Worm (Caenorhabditis elegans) whole organism, young adult: ENCODE results near the gene T24E12.1.

Experiments
- B0019.2 ChIP-seq: fragments of 200-800 bp; sonication (Bioruptor generic); conservative IDR thresholded peaks from 2 replicates; pipeline ENCODE4 v1.3.6; 2022; ENCODE audit warnings: missing genetic modification reagents, missing genetic modification characterization, missing compliant biosample characterization
- B0336.3 ChIP-seq: fragments of 200-800 bp; sonication (Bioruptor generic); IDR thresholded peaks from 2 replicates; pipeline ENCODE4 v1.3.6; 2022; ENCODE audit warnings: missing genetic modification characterization, missing compliant biosample characterization
- F22D6.2 ChIP-seq: sonication (generic microtip); optimal IDR thresholded peaks from 2 replicates; lab custom pipeline; 2016; ENCODE audit warnings: mild to moderate bottlenecking, missing genetic modification characterization, missing compliant biosample characterization
- F23B12.7 ChIP-seq: sonication (generic microtip); optimal IDR thresholded peaks from 2 replicates; lab custom pipeline; 2017; ENCODE audit warnings: missing genetic modification characterization, mild to moderate bottlenecking, missing compliant biosample characterization, antibody characterized with exemption, moderate library complexity; ENCODE audit not compliant: insufficient read depth
- F33H1.4 ChIP-seq: fragments of 200-800 bp; sonication (Bioruptor generic); IDR thresholded peaks from 2 replicates; pipeline ENCODE4 v1.3.6; 2022; ENCODE audit warnings: missing genetic modification reagents, missing genetic modification characterization, missing compliant biosample characterization
- F37B4.10 ChIP-seq: fragments of 200-800 bp; sonication (Bioruptor generic); IDR thresholded peaks from 2 replicates; pipeline ENCODE4 v1.3.6; 2022; ENCODE audit warnings: missing genetic modification characterization, missing compliant biosample characterization
- K11D2.4 ChIP-seq: fragments of 200-800 bp; sonication (Bioruptor generic); IDR thresholded peaks from 2 replicates; pipeline ENCODE4 v1.3.6; 2022; ENCODE audit warnings: missing genetic modification reagents, missing genetic modification characterization, missing compliant biosample characterization
- Y53G8AR.9 ChIP-seq: fragments of 200-800 bp; sonication (Bioruptor generic); conservative IDR thresholded peaks from 2 replicates; pipeline ENCODE4 v1.3.6; 2022; ENCODE audit warnings: missing genetic modification reagents, missing genetic modification characterization, missing compliant biosample characterization
- Y67H2A.10 ChIP-seq: fragments of 200-800 bp; sonication (Bioruptor generic); conservative IDR thresholded peaks from 2 replicates; pipeline ENCODE4 v1.3.6; 2022; ENCODE audit warnings: missing genetic modification reagents, missing genetic modification characterization, missing compliant biosample characterization
- Y95B8A.8 ChIP-seq: fragments of 200-800 bp; sonication (Bioruptor generic); IDR thresholded peaks from 2 replicates; pipeline ENCODE4 v1.3.6; 2022; ENCODE audit warnings: missing genetic modification reagents, missing genetic modification characterization, missing compliant biosample characterization
- ZK185.1 ChIP-seq: sonication (generic microtip); optimal IDR thresholded peaks from 2 replicates; lab custom pipeline; 2016; ENCODE audit warnings: mild to moderate bottlenecking, missing genetic modification characterization, missing compliant biosample characterization; ENCODE audit not compliant: poor library complexity, severe bottlenecking
- ama-1 ChIP-seq, 3 experiments: fragments of 150-350 bp in 1 of 3; sonication (generic microtip) in 2 of 3; optimal IDR thresholded peaks; 2 replicates each; lab custom pipeline; 2014 to 2018; ENCODE audit warnings: missing biosample characterization in 2 of 3, missing genetic modification characterization in 2 of 3, missing genetic modification reagents in 2 of 3
- aptf-2 ChIP-seq: fragments of 200-800 bp; sonication (Bioruptor generic); conservative IDR thresholded peaks from 2 replicates; pipeline ENCODE4 v1.3.6; 2022; ENCODE audit warnings: missing genetic modification reagents, missing genetic modification characterization, missing compliant biosample characterization
- athp-1 ChIP-seq: sonication (generic microtip); optimal IDR thresholded peaks from 2 replicates; lab custom pipeline; 2017; ENCODE audit warnings: mild to moderate bottlenecking, missing genetic modification characterization, missing compliant biosample characterization
- cebp-2 ChIP-seq: fragments of 200-800 bp; sonication (Bioruptor generic); IDR thresholded peaks from 2 replicates; pipeline ENCODE4 v1.3.6; 2022; ENCODE audit warnings: missing genetic modification characterization, missing compliant biosample characterization
- ceh-100 ChIP-seq: fragments of 200-800 bp; sonication (Bioruptor generic); IDR thresholded peaks from 2 replicates; pipeline ENCODE4 v1.3.6; 2022; ENCODE audit warnings: missing genetic modification reagents, missing genetic modification characterization, missing compliant biosample characterization
- ceh-79 ChIP-seq: sonication (generic microtip); optimal IDR thresholded peaks from 2 replicates; lab custom pipeline; 2017; ENCODE audit warnings: mild to moderate bottlenecking, missing genetic modification characterization, missing compliant biosample characterization
- chd-7 ChIP-seq: sonication (generic microtip); optimal IDR thresholded peaks from 2 replicates; lab custom pipeline; 2016; ENCODE audit warnings: mild to moderate bottlenecking, missing genetic modification characterization, moderate library complexity, missing compliant biosample characterization
- dox-1 ChIP-seq: fragments of 200-800 bp; sonication (Bioruptor generic); IDR thresholded peaks from 2 replicates; pipeline ENCODE4 v1.3.6; 2022; ENCODE audit warnings: missing genetic modification reagents, missing genetic modification characterization, missing compliant biosample characterization
- dpl-1 ChIP-seq: fragments of 150-350 bp; optimal IDR thresholded peaks from 2 replicates; lab custom pipeline; 2014; ENCODE audit warnings: missing biosample characterization, missing genetic modification reagents, missing genetic modification characterization
- egl-18 ChIP-seq: fragments of 200-800 bp; sonication (Bioruptor generic); IDR thresholded peaks from 2 replicates; pipeline ENCODE4 v1.3.6; 2022; ENCODE audit warnings: missing genetic modification reagents, missing genetic modification characterization, missing compliant biosample characterization
- ekl-4 ChIP-seq: fragments of 200-800 bp; sonication (Bioruptor generic); IDR thresholded peaks from 2 replicates; pipeline ENCODE4 v1.3.6; 2022; ENCODE audit warnings: missing genetic modification reagents, missing genetic modification characterization, missing compliant biosample characterization
- gei-17 ChIP-seq: fragments of 200-800 bp; sonication (Bioruptor generic); optimal IDR thresholded peaks from 2 replicates; lab custom pipeline; 2018; ENCODE audit warnings: mild to moderate bottlenecking, missing genetic modification characterization, missing compliant biosample characterization
- him-1 ChIP-seq: sonication (generic microtip); optimal IDR thresholded peaks from 2 replicates; lab custom pipeline; 2016; ENCODE audit warnings: missing genotype, missing genetic modification reagents, missing genetic modification characterization, missing compliant biosample characterization
- hlh-12 ChIP-seq: sonication (generic microtip); optimal IDR thresholded peaks from 2 replicates; lab custom pipeline; 2016; ENCODE audit warnings: missing genetic modification characterization, missing compliant biosample characterization
- hlh-26 ChIP-seq: fragments of 200-800 bp; sonication (Bioruptor generic); conservative IDR thresholded peaks from 2 replicates; pipeline ENCODE4 v1.3.6; 2022; ENCODE audit warnings: missing genetic modification reagents, missing genetic modification characterization, missing compliant biosample characterization
- hmg-1.2 ChIP-seq: fragments of 200-800 bp; sonication (Bioruptor generic); IDR thresholded peaks from 2 replicates; pipeline ENCODE4 v1.3.6; 2022; ENCODE audit warnings: missing genetic modification reagents, missing genetic modification characterization, missing compliant biosample characterization
- lag-1 ChIP-seq: fragments of 200-800 bp; sonication (Bioruptor generic); IDR thresholded peaks from 2 replicates; pipeline ENCODE4 v1.3.6; 2022; ENCODE audit warnings: missing genetic modification reagents, missing genetic modification characterization, missing compliant biosample characterization
- madf-6 ChIP-seq: fragments of 200-800 bp; sonication (Bioruptor generic); IDR thresholded peaks from 2 replicates; pipeline ENCODE4 v1.3.6; 2022; ENCODE audit warnings: missing genetic modification reagents, missing genetic modification characterization, missing compliant biosample characterization
- mcd-1 ChIP-seq: fragments of 200-800 bp; sonication (Bioruptor generic); IDR thresholded peaks from 2 replicates; pipeline ENCODE4 v1.3.6; 2022; ENCODE audit warnings: missing genetic modification reagents, missing genetic modification characterization, missing compliant biosample characterization
- nfya-2 ChIP-seq: fragments of 200-800 bp; sonication (Bioruptor generic); IDR thresholded peaks from 2 replicates; pipeline ENCODE4 v1.3.6; 2022; ENCODE audit warnings: missing genetic modification reagents, missing genetic modification characterization, missing compliant biosample characterization
- rcor-1 ChIP-seq: fragments of 200-800 bp; sonication (Bioruptor generic); IDR thresholded peaks from 2 replicates; pipeline ENCODE4 v1.3.6; 2022; ENCODE audit warnings: missing genetic modification reagents, missing genetic modification characterization, missing compliant biosample characterization
- rec-8 ChIP-seq, 2 experiments: sonication (generic microtip); optimal IDR thresholded peaks; 2 replicates each; lab custom pipeline; 2016; ENCODE audit warnings: mild to moderate bottlenecking in 2 of 2, missing genetic modification characterization in 2 of 2, missing genetic modification reagents in 2 of 2, missing genotype in 2 of 2, missing biosample characterization in 1 of 2, missing compliant biosample characterization in 1 of 2, moderate library complexity in 1 of 2
- rpc-1 ChIP-seq, 2 experiments: fragments of 150-350 bp in 1 of 2; sonication (generic microtip) in 1 of 2; optimal IDR thresholded peaks; 2 replicates each; lab custom pipeline; 2014 to 2018; ENCODE audit warnings: missing biosample characterization in 1 of 2, missing genetic modification characterization in 1 of 2, missing genetic modification reagents in 1 of 2, missing genotype in 1 of 2
- sea-2 ChIP-seq: fragments of 200-800 bp; sonication (Bioruptor generic); IDR thresholded peaks from 2 replicates; pipeline ENCODE4 v1.3.6; 2022; ENCODE audit warnings: missing genetic modification characterization, missing compliant biosample characterization
- snpc-1.1 ChIP-seq: sonication (generic microtip); optimal IDR thresholded peaks from 2 replicates; lab custom pipeline; 2017; ENCODE audit warnings: missing genetic modification characterization, mild to moderate bottlenecking, missing compliant biosample characterization, antibody characterized with exemption, moderate library complexity, missing genotype, missing genetic modification reagents; ENCODE audit not compliant: insufficient read depth
- somi-1 ChIP-seq: fragments of 200-800 bp; sonication (Bioruptor generic); optimal IDR thresholded peaks from 2 replicates; lab custom pipeline; 2018; ENCODE audit warnings: mild to moderate bottlenecking, missing genetic modification characterization, missing compliant biosample characterization
- tbx-9 ChIP-seq: sonication (generic microtip); optimal IDR thresholded peaks from 2 replicates; lab custom pipeline; 2016; ENCODE audit warnings: borderline replicate concordance, missing genetic modification characterization, inconsistent platforms, missing compliant biosample characterization
- tlf-1 ChIP-seq: fragments of 200-800 bp; sonication (Bioruptor generic); optimal IDR thresholded peaks from 2 replicates; lab custom pipeline; 2018; ENCODE audit warnings: mild to moderate bottlenecking, missing genetic modification characterization, missing compliant biosample characterization
- unc-62 ChIP-seq: fragments of 150-350 bp; optimal IDR thresholded peaks from 2 replicates; lab custom pipeline; 2014; ENCODE audit warnings: missing biosample characterization, missing genetic modification reagents, missing genetic modification characterization
- zim-3 ChIP-seq: sonication (generic microtip); optimal IDR thresholded peaks from 2 replicates; lab custom pipeline; 2017; ENCODE audit warnings: mild to moderate bottlenecking, missing genetic modification characterization, moderate library complexity, missing compliant biosample characterization
- ztf-18 ChIP-seq: sonication (generic microtip); optimal IDR thresholded peaks from 2 replicates; lab custom pipeline; 2016; ENCODE audit warnings: missing genotype, mild to moderate bottlenecking, missing genetic modification characterization, missing compliant biosample characterization
- ztf-26 ChIP-seq: sonication (generic microtip); optimal IDR thresholded peaks from 2 replicates; lab custom pipeline; 2017; ENCODE audit warnings: missing genetic modification characterization, missing compliant biosample characterization
- ztf-3 ChIP-seq: fragments of 200-800 bp; sonication (Bioruptor generic); optimal IDR thresholded peaks from 2 replicates; lab custom pipeline; 2018; ENCODE audit warnings: mild to moderate bottlenecking, missing genetic modification characterization, missing compliant biosample characterization

T24E12.1 gene

ce11 chrII:3805518-3805917 lies 20.2 kb downstream of the T24E12.1 start:
- no peak for TF ChIP-seq ztf-3
- no peak for TF ChIP-seq ekl-4 (GFP tag; lab: Robert Waterston, UW)
- no peak for TF ChIP-seq F37B4.10
- no peak for TF ChIP-seq K11D2.4 (GFP tag; lab: Robert Waterston, UW)
- no peak for TF ChIP-seq madf-6
- no peak for TF ChIP-seq F23B12.7 (tag; lab: Kevin White, UChicago)
- TF ChIP-seq dpl-1: no peak
- TF ChIP-seq tbx-9 (tag; lab: Kevin White, UChicago): no peak
- TF ChIP-seq ceh-79 (tag; lab: Kevin White, UChicago): no peak
- no peak for TF ChIP-seq ztf-26 (tag; lab: Kevin White, UChicago)
- no peak for TF ChIP-seq rcor-1 (GFP tag; lab: Robert Waterston, UW)
- no peak for TF ChIP-seq dox-1 (GFP tag; lab: Robert Waterston, UW)
- no peak for TF ChIP-seq sea-2 (GFP tag; lab: Robert Waterston, UW)
- TF ChIP-seq ZK185.1: no peak
- TF ChIP-seq snpc-1.1: no peak
- TF ChIP-seq, all 124 proteins: peak for 0

ce11 chrII:3806964-3807363 lies 21.6 kb downstream of the T24E12.1 start, which contains the start of gene F54D10.4:
Gene F54D10.4 (minus strand): TSS chrII:3807064.
- TF ChIP-seq madf-6: 0 out of 2 replicates have a peak, but pooled peaks have one; percentile 9
- no peak for TF ChIP-seq dox-1 (GFP tag; lab: Robert Waterston, UW)
- no peak for TF ChIP-seq zim-3 (tag; lab: Kevin White, UChicago)

ce11 chrII:3808104-3808503 lies 22.7 kb downstream of the T24E12.1 start, which contains the start of gene F54D10.5:
Gene F54D10.5 (minus strand): TSS chrII:3808177.
- TF ChIP-seq Y67H2A.10 (no peak), ztf-18 (no peak), Y95B8A.8 (no peak), cebp-2 (GFP tag; lab: Robert Waterston, UW) (no peak), nfya-2 (GFP tag; lab: Robert Waterston, UW) (no peak), ekl-4 (GFP tag; lab: Robert Waterston, UW) (peak; percentile 25; the same call in 1 of the 2 replicates), tlf-1 (no peak), ztf-3 (no peak), rec-8 (tag; optimal IDR thresholded peaks at IDR 0.05; lab: Kevin White, UChicago) (no peak), him-1 (tag; lab: Kevin White, UChicago) (no peak), ceh-100 (GFP tag; lab: Robert Waterston, UW) (peak; percentile 26; the same call in 1 of the 2 replicates), aptf-2 (GFP tag; lab: Robert Waterston, UW) (no peak), unc-62 (GFP tag; lab: Kevin White, UChicago) (no peak), gei-17 (GFP tag; lab: Kevin White, UChicago) (no peak), F33H1.4 (peak; percentile 22; the same call in 1 of the 2 replicates), Y53G8AR.9 (0 out of 2 replicates have a peak, but pooled peaks have one; percentile 14), zim-3 (tag; lab: Kevin White, UChicago) (no peak), F22D6.2 (no peak), B0019.2 (no peak), ceh-79 (tag; lab: Kevin White, UChicago) (no peak), dox-1 (GFP tag; lab: Robert Waterston, UW) (0 out of 2 replicates have a peak, but pooled peaks have one; percentile 46), mcd-1 (GFP tag; lab: Robert Waterston, UW) (peak; percentile 73), hmg-1.2 (GFP tag; lab: Robert Waterston, UW) (peak; percentile 30; the same call in 1 of the 2 replicates), B0336.3 (no peak), hlh-12 (tag; lab: Kevin White, UChicago) (no peak), rcor-1 (GFP tag; lab: Robert Waterston, UW) (peak; percentile 44), lag-1 (no peak), chd-7 (tag; lab: Kevin White, UChicago) (no peak), athp-1 (tag; lab: Kevin White, UChicago) (no peak), somi-1 (GFP tag; lab: Kevin White, UChicago) (no peak), F23B12.7 (tag; lab: Kevin White, UChicago) (peak; percentile 67), egl-18 (no peak), hlh-26 (GFP tag; lab: Robert Waterston, UW) (no peak), ama-1 (optimal IDR thresholded peaks at IDR 0.05; lab: Kevin White, UChicago) (no peak), ama-1 (GFP tag; optimal IDR thresholded peaks at IDR 0.05; lab: Kevin White, UChicago) (no peak), rpc-1 (optimal IDR thresholded peaks at IDR 0.05; lab: Kevin White, UChicago) (peak; percentile 25), rpc-1 (tag; optimal IDR thresholded peaks at IDR 0.05; lab: Kevin White, UChicago) (no peak)
